Worm (Caenorhabditis elegans) whole organism, early embryonic: ENCODE data around the gene acl-2.

Experiments
- B0310.2 ChIP-seq: sonication (generic microtip); optimal IDR thresholded peaks from 2 replicates; lab custom pipeline; 2016; ENCODE audit warnings: mild to moderate bottlenecking, missing genetic modification characterization, missing compliant biosample characterization
- F13C5.2 ChIP-seq: sonication (generic microtip); optimal IDR thresholded peaks from 2 replicates; lab custom pipeline; 2017; ENCODE audit warnings: mild to moderate bottlenecking, missing genetic modification characterization, inconsistent platforms, missing compliant biosample characterization
- aly-1 ChIP-seq: sonication (generic microtip); optimal IDR thresholded peaks from 2 replicates; lab custom pipeline; 2016; ENCODE audit warnings: missing genetic modification characterization, missing compliant biosample characterization
- ama-1 ChIP-seq: fragments of 150-350 bp; optimal IDR thresholded peaks from 2 replicates; lab custom pipeline; 2014
- ceh-13 ChIP-seq: fragments of 200-800 bp; sonication (Bioruptor generic); optimal IDR thresholded peaks from 2 replicates; lab custom pipeline; 2018; ENCODE audit warnings: mild to moderate bottlenecking, missing genetic modification characterization, missing compliant biosample characterization
- ceh-36 ChIP-seq: sonication (generic microtip); optimal IDR thresholded peaks from 2 replicates; lab custom pipeline; 2016; ENCODE audit warnings: missing genetic modification characterization, inconsistent platforms, missing compliant biosample characterization
- ets-7 ChIP-seq: sonication (generic microtip); optimal IDR thresholded peaks from 2 replicates; lab custom pipeline; 2016; ENCODE audit warnings: missing genotype, missing genetic modification characterization, missing compliant biosample characterization
- flt-1 ChIP-seq: fragments of 200-800 bp; sonication (Bioruptor generic); IDR thresholded peaks from 2 replicates; pipeline ENCODE4 v1.3.6; 2022; ENCODE audit warnings: missing genetic modification characterization, missing compliant biosample characterization
- hmbx-1 ChIP-seq: sonication (generic microtip); optimal IDR thresholded peaks from 2 replicates; lab custom pipeline; 2016; ENCODE audit warnings: mild to moderate bottlenecking, missing genetic modification characterization, missing compliant biosample characterization
- hmg-4 ChIP-seq: fragments of 200-800 bp; sonication (Bioruptor generic); optimal IDR thresholded peaks from 2 replicates; lab custom pipeline; 2018; ENCODE audit warnings: mild to moderate bottlenecking, missing genetic modification characterization, missing compliant biosample characterization
- hnd-1 ChIP-seq: sonication (generic microtip); optimal IDR thresholded peaks from 2 replicates; lab custom pipeline; 2016; ENCODE audit warnings: missing genetic modification characterization, missing compliant biosample characterization
- pes-1 ChIP-seq: fragments of 200-800 bp; sonication (Bioruptor generic); IDR thresholded peaks from 2 replicates; pipeline ENCODE4 v1.3.6; 2022; ENCODE audit warnings: missing genetic modification reagents, missing genetic modification characterization, missing compliant biosample characterization
- scrt-1 ChIP-seq: fragments of 200-800 bp; sonication (Bioruptor generic); IDR thresholded peaks from 2 replicates; pipeline ENCODE4 v1.3.6; 2022; ENCODE audit warnings: missing genetic modification characterization, missing compliant biosample characterization
- sea-1 ChIP-seq: fragments of 200-800 bp; sonication (Bioruptor generic); conservative IDR thresholded peaks from 2 replicates; pipeline ENCODE4 v1.3.6; 2022; ENCODE audit warnings: missing genetic modification characterization, missing compliant biosample characterization
- tbx-11 ChIP-seq: fragments of 200-800 bp; sonication (Bioruptor generic); IDR thresholded peaks from 2 replicates; pipeline ENCODE4 v1.3.6; 2022; ENCODE audit warnings: missing genetic modification characterization, missing compliant biosample characterization
- tbx-37 ChIP-seq: fragments of 200-800 bp; sonication (Bioruptor generic); conservative IDR thresholded peaks from 2 replicates; pipeline ENCODE4 v1.3.6; 2022; ENCODE audit warnings: missing genetic modification reagents, missing genetic modification characterization, missing compliant biosample characterization
- tra-4 ChIP-seq: sonication (generic microtip); optimal IDR thresholded peaks from 2 replicates; lab custom pipeline; 2017; ENCODE audit warnings: missing genetic modification characterization, missing compliant biosample characterization

acl-2 gene

ce11 chrV:10064221-10064620 is 33.3 kb upstream of the acl-2 start, which contains the start of gene fipr-13:
Gene fipr-13 (plus strand): TSS chrV:10064521.
- TF ChIP-seq pes-1 (GFP tag; lab: Robert Waterston, UW) (no peak), sea-1 (no peak), tbx-37 (GFP tag; lab: Robert Waterston, UW) (no peak), F13C5.2 (no peak), B0310.2 (no peak), ceh-36 (tag; lab: Kevin White, UChicago) (no peak), tbx-11 (no peak), ama-1 (lab: Kevin White, UChicago) (no peak), hmbx-1 (tag; lab: Kevin White, UChicago) (no peak), ets-7 (tag; lab: Kevin White, UChicago) (no peak), scrt-1 (GFP tag; lab: Robert Waterston, UW) (no peak), flt-1 (no peak), tra-4 (tag; lab: Kevin White, UChicago) (no peak), aly-1 (tag; lab: Kevin White, UChicago) (no peak), hmg-4 (GFP tag; lab: Kevin White, UChicago) (no peak), ceh-13 (no peak), hnd-1 (no peak)

- no peak for TF ChIP-seq flt-1
- TF ChIP-seq B0310.2 = no peak
- TF ChIP-seq ama-1 (lab: Kevin White, UChicago) = no peak
- no peak for TF ChIP-seq pes-1 (GFP tag; lab: Robert Waterston, UW)
- no peak for TF ChIP-seq hnd-1
- TF ChIP-seq tra-4 (tag; lab: Kevin White, UChicago) = no peak
- TF ChIP-seq ets-7 (tag; lab: Kevin White, UChicago) = no peak
- TF ChIP-seq ceh-36 (tag; lab: Kevin White, UChicago) = no peak
- no peak for TF ChIP-seq F13C5.2
- no peak for TF ChIP-seq aly-1 (tag; lab: Kevin White, UChicago)
- no peak for TF ChIP-seq ceh-13
- no peak for TF ChIP-seq tbx-37 (GFP tag; lab: Robert Waterston, UW)
Measured at ce11 chrV:10060039-10060438, 29.1 kb upstream of the acl-2 start.

ce11 chrV:10058748-10059147 is 27.9 kb upstream of the acl-2 start:
- no peak for TF ChIP-seq B0310.2
- no peak for TF ChIP-seq hmbx-1 (tag; lab: Kevin White, UChicago)
- no peak for TF ChIP-seq tbx-11
- no peak for TF ChIP-seq hmg-4 (GFP tag; lab: Kevin White, UChicago)
- TF ChIP-seq ceh-13 = no peak
- no peak for TF ChIP-seq tbx-37 (GFP tag; lab: Robert Waterston, UW)
- TF ChIP-seq ama-1 (lab: Kevin White, UChicago) = no peak
- no peak for TF ChIP-seq hnd-1
- TF ChIP-seq flt-1 = no peak
- TF ChIP-seq ets-7 (tag; lab: Kevin White, UChicago) = no peak
- TF ChIP-seq aly-1 (tag; lab: Kevin White, UChicago) = no peak
- TF ChIP-seq ceh-36 (tag; lab: Kevin White, UChicago) = no peak

ce11 chrV:10054872-10055271 is 24.0 kb upstream of the acl-2 start, which contains the start of gene yif-1:
Gene yif-1 (minus strand): TSS chrV:10054913.
- TF ChIP-seq ceh-13 = no peak
- TF ChIP-seq pes-1 (GFP tag; lab: Robert Waterston, UW) = no peak
- no peak for TF ChIP-seq ama-1 (lab: Kevin White, UChicago)

- TF ChIP-seq hmg-4 (GFP tag; lab: Kevin White, UChicago) (no peak), tra-4 (tag; lab: Kevin White, UChicago) (no peak), aly-1 (tag; lab: Kevin White, UChicago) (no peak), scrt-1 (GFP tag; lab: Robert Waterston, UW) (no peak), pes-1 (GFP tag; lab: Robert Waterston, UW) (no peak), ceh-13 (no peak), F13C5.2 (no peak)
Measured at ce11 chrV:10051855-10052254, 21.0 kb upstream of the acl-2 start, which contains the start of gene str-118. Gene str-118 (plus strand): TSS chrV:10052155.

ce11 chrV:10049192-10049816 is 18.4 kb upstream of the acl-2 start:
- TF ChIP-seq pes-1 (GFP tag; lab: Robert Waterston, UW) (0 out of 2 replicates have a peak, but pooled peaks have one; percentile 60), tbx-11 (0 out of 2 replicates have a peak, but pooled peaks have one; percentile 12), scrt-1 (GFP tag; lab: Robert Waterston, UW) (0 out of 2 replicates have a peak, but pooled peaks have one; percentile 29)

- no peak for TF ChIP-seq scrt-1 (GFP tag; lab: Robert Waterston, UW)
- TF ChIP-seq pes-1 (GFP tag; lab: Robert Waterston, UW) = no peak
- TF ChIP-seq ceh-36 (tag; lab: Kevin White, UChicago) = no peak
- no peak for TF ChIP-seq tbx-37 (GFP tag; lab: Robert Waterston, UW)
- no peak for TF ChIP-seq ceh-13
- no peak for TF ChIP-seq B0310.2
- TF ChIP-seq sea-1 = no peak
- no peak for TF ChIP-seq hnd-1
- no peak for TF ChIP-seq tra-4 (tag; lab: Kevin White, UChicago)
- TF ChIP-seq F13C5.2 = no peak
- TF ChIP-seq aly-1 (tag; lab: Kevin White, UChicago) = no peak
- no peak for TF ChIP-seq hmbx-1 (tag; lab: Kevin White, UChicago)
- no peak for TF ChIP-seq ets-7 (tag; lab: Kevin White, UChicago)
- no peak for TF ChIP-seq ama-1 (lab: Kevin White, UChicago)
- no peak for TF ChIP-seq flt-1
- TF ChIP-seq tbx-11 = no peak
- TF ChIP-seq hmg-4 (GFP tag; lab: Kevin White, UChicago) = no peak
Measured at ce11 chrV:10047189-10047588, 16.3 kb upstream of the acl-2 start.

ce11 chrV:10046503-10046902 is 15.6 kb upstream of the acl-2 start:
- TF ChIP-seq tbx-37 (GFP tag; lab: Robert Waterston, UW) = no peak
- no peak for TF ChIP-seq ets-7 (tag; lab: Kevin White, UChicago)
- TF ChIP-seq ama-1 (lab: Kevin White, UChicago) = no peak
- no peak for TF ChIP-seq ceh-13
- TF ChIP-seq ceh-36 (tag; lab: Kevin White, UChicago) = no peak
- TF ChIP-seq hnd-1 = no peak
- TF ChIP-seq flt-1 = no peak
- TF ChIP-seq hmbx-1 (tag; lab: Kevin White, UChicago) = no peak
- TF ChIP-seq tra-4 (tag; lab: Kevin White, UChicago) = no peak
- TF ChIP-seq F13C5.2 = no peak
- no peak for TF ChIP-seq tbx-11
- TF ChIP-seq sea-1 = no peak
- no peak for TF ChIP-seq hmg-4 (GFP tag; lab: Kevin White, UChicago)
- no peak for TF ChIP-seq pes-1 (GFP tag; lab: Robert Waterston, UW)
- no peak for TF ChIP-seq aly-1 (tag; lab: Kevin White, UChicago)
- TF ChIP-seq scrt-1 (GFP tag; lab: Robert Waterston, UW) = no peak
- no peak for TF ChIP-seq B0310.2
